Worm (Caenorhabditis elegans) whole organism, L1 larva: ENCODE results near the gene gst-9.
A peak's percentile ranks its signal among the peaks of the same experiment; 100 is the strongest.

Experiments
- C04F5.9 ChIP-seq: sonication (generic microtip); optimal IDR thresholded peaks from 2 replicates; lab custom pipeline; 2016; ENCODE audit warnings: missing genetic modification characterization, missing compliant biosample characterization
- C16A3.4 ChIP-seq: fragments of 150-350 bp; optimal IDR thresholded peaks from 2 replicates; lab custom pipeline; 2014; ENCODE audit warnings: missing biosample characterization, missing genetic modification characterization
- C34B4.2 ChIP-seq: sonication (generic microtip); optimal IDR thresholded peaks from 2 replicates; lab custom pipeline; 2017; ENCODE audit warnings: mild to moderate bottlenecking, missing genetic modification characterization, missing compliant biosample characterization
- Y116A8C.19 ChIP-seq: sonication (generic microtip); optimal IDR thresholded peaks from 2 replicates; lab custom pipeline; 2016; ENCODE audit warnings: missing compliant biosample characterization, missing genetic modification characterization, borderline replicate concordance
- aha-1 ChIP-seq: fragments of 150-350 bp; optimal IDR thresholded peaks from 2 replicates; lab custom pipeline; 2014; ENCODE audit warnings: missing biosample characterization, missing genetic modification characterization
- alr-1 ChIP-seq: fragments of 200-800 bp; sonication (Bioruptor generic); optimal IDR thresholded peaks from 2 replicates; lab custom pipeline; 2018; ENCODE audit warnings: borderline replicate concordance, mild to moderate bottlenecking, missing genetic modification characterization, missing compliant biosample characterization
- aly-2 ChIP-seq: fragments of 150-350 bp; optimal IDR thresholded peaks from 2 replicates; lab custom pipeline; 2014; ENCODE audit warnings: missing biosample characterization, missing genetic modification characterization
- ama-1 ChIP-seq: fragments of 150-350 bp; optimal IDR thresholded peaks from 2 replicates; lab custom pipeline; 2014
- blmp-1 ChIP-seq: fragments of 150-350 bp; optimal IDR thresholded peaks from 2 replicates; lab custom pipeline; 2014; ENCODE audit warnings: missing biosample characterization, missing genetic modification characterization
- ceh-63 ChIP-seq: fragments of 200-800 bp; sonication (Bioruptor generic); optimal IDR thresholded peaks from 2 replicates; lab custom pipeline; 2018; ENCODE audit warnings: mild to moderate bottlenecking, missing genetic modification characterization, missing compliant biosample characterization
- ceh-88 ChIP-seq: fragments of 200-800 bp; sonication (Bioruptor generic); IDR thresholded peaks from 2 replicates; pipeline ENCODE4 v1.3.6; 2022; ENCODE audit warnings: missing genetic modification characterization, missing compliant biosample characterization
- ceh-90 ChIP-seq: sonication (generic microtip); optimal IDR thresholded peaks from 2 replicates; lab custom pipeline; 2016; ENCODE audit warnings: missing genetic modification characterization, missing compliant biosample characterization
- dpl-1 ChIP-seq, 3 experiments: fragments of 150-350 bp in 2 of 3; sonication (generic microtip) in 1 of 3; optimal IDR thresholded peaks; 2 replicates each; lab custom pipeline; 2014 to 2017; ENCODE audit warnings: missing biosample characterization in 3 of 3, missing genetic modification characterization in 3 of 3, missing genetic modification reagents in 3 of 3
- egl-13 ChIP-seq: sonication (generic microtip); optimal IDR thresholded peaks from 2 replicates; lab custom pipeline; 2016; ENCODE audit warnings: missing genotype, missing genetic modification reagents, missing genetic modification characterization, missing compliant biosample characterization
- elt-2 ChIP-seq: sonication (generic microtip); optimal IDR thresholded peaks from 2 replicates; lab custom pipeline; 2016; ENCODE audit warnings: missing genetic modification characterization, mild to moderate bottlenecking, inconsistent platforms, missing compliant biosample characterization, missing genetic modification reagents
- ets-5 ChIP-seq: fragments of 200-800 bp; sonication (Bioruptor generic); IDR thresholded peaks from 2 replicates; pipeline ENCODE4 v1.3.6; 2022; ENCODE audit warnings: missing genetic modification characterization, missing compliant biosample characterization
- fkh-4 ChIP-seq: sonication (generic microtip); optimal IDR thresholded peaks from 2 replicates; lab custom pipeline; 2016; ENCODE audit warnings: missing compliant biosample characterization, missing genetic modification characterization, borderline replicate concordance
- fkh-8 ChIP-seq: sonication (generic microtip); optimal IDR thresholded peaks from 2 replicates; lab custom pipeline; 2016; ENCODE audit warnings: mild to moderate bottlenecking, missing genetic modification characterization, missing compliant biosample characterization
- fos-1 ChIP-seq: fragments of 150-350 bp; optimal IDR thresholded peaks from 2 replicates; lab custom pipeline; 2014; ENCODE audit warnings: missing biosample characterization, missing genetic modification characterization
- grh-1 ChIP-seq: fragments of 200-800 bp; sonication (Bioruptor generic); IDR thresholded peaks from 2 replicates; pipeline ENCODE4 v1.3.6; 2022; ENCODE audit warnings: missing genetic modification reagents, missing genetic modification characterization, missing compliant biosample characterization
- hlh-4 ChIP-seq: sonication (generic microtip); optimal IDR thresholded peaks from 2 replicates; lab custom pipeline; 2016; ENCODE audit warnings: mild to moderate bottlenecking, missing genetic modification characterization, missing compliant biosample characterization
- jun-1 ChIP-seq: fragments of 150-350 bp; optimal IDR thresholded peaks from 2 replicates; lab custom pipeline; 2014; ENCODE audit warnings: missing biosample characterization, missing genetic modification reagents, missing genetic modification characterization
- lin-13 ChIP-seq: fragments of 150-350 bp; optimal IDR thresholded peaks from 2 replicates; lab custom pipeline; 2014; ENCODE audit warnings: missing biosample characterization, missing genetic modification reagents, missing genetic modification characterization
- lin-14 ChIP-seq: fragments of 200-800 bp; sonication (Bioruptor generic); optimal IDR thresholded peaks from 2 replicates; lab custom pipeline; 2018; ENCODE audit warnings: mild to moderate bottlenecking, missing genetic modification characterization, moderate library complexity, missing compliant biosample characterization
- lin-35 ChIP-seq, 2 experiments: fragments of 150-350 bp; optimal IDR thresholded peaks; 2 replicates each; lab custom pipeline; 2014; ENCODE audit warnings: missing biosample characterization in 2 of 2, missing genetic modification characterization in 2 of 2, missing genetic modification reagents in 2 of 2
- lin-39 ChIP-seq: fragments of 150-350 bp; optimal IDR thresholded peaks from 2 replicates; lab custom pipeline; 2014; ENCODE audit warnings: missing biosample characterization, missing genetic modification reagents, missing genetic modification characterization
- lir-3 ChIP-seq: sonication (generic microtip); optimal IDR thresholded peaks from 2 replicates; lab custom pipeline; 2016; ENCODE audit warnings: mild to moderate bottlenecking, missing genetic modification characterization, moderate library complexity, missing compliant biosample characterization; ENCODE audit not compliant: poor library complexity
- lsy-2 ChIP-seq, 2 experiments: fragments of 150-350 bp; optimal IDR thresholded peaks; 2 replicates each; lab custom pipeline; 2014; ENCODE audit warnings: missing biosample characterization in 2 of 2, missing genetic modification characterization in 2 of 2
- mdl-1 ChIP-seq, 2 experiments: fragments of 150-350 bp; optimal IDR thresholded peaks; 2 replicates each; lab custom pipeline; 2014 to 2017; ENCODE audit warnings: missing biosample characterization in 2 of 2, missing genetic modification characterization in 2 of 2, inconsistent platforms in 1 of 2
- nhr-11 ChIP-seq: fragments of 150-350 bp; optimal IDR thresholded peaks from 2 replicates; lab custom pipeline; 2014; ENCODE audit warnings: missing biosample characterization, missing genetic modification characterization
- nhr-19 ChIP-seq: fragments of 200-800 bp; sonication (Bioruptor generic); conservative IDR thresholded peaks from 2 replicates; pipeline ENCODE4 v1.3.6; 2022; ENCODE audit warnings: missing genetic modification characterization, missing compliant biosample characterization
- nhr-20 ChIP-seq: sonication (generic microtip); optimal IDR thresholded peaks from 2 replicates; lab custom pipeline; 2016; ENCODE audit warnings: mild to moderate bottlenecking, missing genetic modification characterization, missing compliant biosample characterization
- nhr-47 ChIP-seq: sonication (generic microtip); optimal IDR thresholded peaks from 2 replicates; lab custom pipeline; 2016; ENCODE audit warnings: mild to moderate bottlenecking, missing genetic modification characterization, moderate library complexity, missing compliant biosample characterization
- nhr-71 ChIP-seq: sonication (generic microtip); optimal IDR thresholded peaks from 2 replicates; lab custom pipeline; 2016; ENCODE audit warnings: mild to moderate bottlenecking, missing genetic modification characterization, moderate library complexity, missing compliant biosample characterization
- nhr-77 ChIP-seq: fragments of 150-350 bp; optimal IDR thresholded peaks from 2 replicates; lab custom pipeline; 2014; ENCODE audit warnings: missing biosample characterization, missing genetic modification characterization
- nhr-85 ChIP-seq: sonication (generic microtip); peaks from one replicate; lab custom pipeline; 2016; ENCODE audit warnings: missing genetic modification characterization, inconsistent platforms, missing compliant biosample characterization
- pag-3 ChIP-seq: sonication (generic microtip); optimal IDR thresholded peaks from 2 replicates; lab custom pipeline; 2017; ENCODE audit warnings: missing genetic modification characterization, mild to moderate bottlenecking, missing compliant biosample characterization, antibody characterized with exemption, borderline replicate concordance; ENCODE audit not compliant: insufficient read depth
- rnt-1 ChIP-seq: sonication (generic microtip); optimal IDR thresholded peaks from 2 replicates; lab custom pipeline; 2016; ENCODE audit warnings: mild to moderate bottlenecking, missing genetic modification characterization, moderate library complexity, missing compliant biosample characterization
- skn-1 ChIP-seq: fragments of 150-350 bp; optimal IDR thresholded peaks from 2 replicates; lab custom pipeline; 2014; ENCODE audit warnings: missing biosample characterization, missing genetic modification characterization
- swsn-7 ChIP-seq: sonication (generic microtip); optimal IDR thresholded peaks from 2 replicates; lab custom pipeline; 2016; ENCODE audit warnings: missing genetic modification characterization, missing compliant biosample characterization
- tbx-2 ChIP-seq: sonication (generic microtip); optimal IDR thresholded peaks from 2 replicates; lab custom pipeline; 2016; ENCODE audit warnings: missing genetic modification characterization, missing compliant biosample characterization
- tlp-1 ChIP-seq: fragments of 150-350 bp; optimal IDR thresholded peaks from 2 replicates; lab custom pipeline; 2014; ENCODE audit warnings: missing biosample characterization, missing genetic modification characterization
- unc-130 ChIP-seq: fragments of 150-350 bp; optimal IDR thresholded peaks from 2 replicates; lab custom pipeline; 2017; ENCODE audit warnings: missing biosample characterization, missing genetic modification characterization, inconsistent platforms
- unc-86 ChIP-seq: sonication (generic microtip); optimal IDR thresholded peaks from 2 replicates; lab custom pipeline; 2016; ENCODE audit warnings: missing genetic modification characterization, missing compliant biosample characterization
- unc-98 ChIP-seq: fragments of 200-800 bp; sonication (Bioruptor generic); IDR thresholded peaks from 2 replicates; pipeline ENCODE4 v1.3.6; 2022; ENCODE audit warnings: missing genetic modification characterization, missing compliant biosample characterization
- zag-1 ChIP-seq: fragments of 150-350 bp; optimal IDR thresholded peaks from 2 replicates; lab custom pipeline; 2014; ENCODE audit warnings: missing biosample characterization, missing genetic modification characterization
- zip-4 ChIP-seq: fragments of 200-800 bp; sonication (Bioruptor generic); optimal IDR thresholded peaks from 2 replicates; lab custom pipeline; 2018; ENCODE audit warnings: mild to moderate bottlenecking, missing genetic modification characterization, moderate library complexity, missing compliant biosample characterization
- ztf-11 ChIP-seq, 2 experiments: sonication (generic microtip); optimal IDR thresholded peaks; 2 replicates each; lab custom pipeline; 2016 to 2017; ENCODE audit warnings: missing genetic modification characterization in 2 of 2, missing biosample characterization in 1 of 2, missing compliant biosample characterization in 1 of 2

gst-9 gene

DNA sequence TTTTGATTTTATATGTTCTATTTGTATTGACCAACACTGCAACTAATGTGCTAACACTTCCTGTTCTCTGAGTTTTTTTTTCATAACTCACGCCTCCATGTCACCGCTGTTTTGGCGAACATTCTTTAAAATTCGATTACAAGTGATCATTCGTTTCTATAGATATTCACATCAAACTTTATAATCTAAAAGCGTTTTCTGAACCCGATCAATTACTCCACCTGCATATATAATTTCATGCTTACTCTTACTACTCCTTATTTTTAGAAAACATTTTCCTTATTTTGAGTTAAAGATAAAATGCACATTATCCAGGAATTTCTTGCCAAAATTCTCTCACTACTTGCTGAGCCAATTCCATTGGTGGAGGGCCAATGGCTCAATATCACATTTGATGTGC is 5.4 kb upstream of the gst-9 start, which contains the start of gene R05F9.7:
Gene R05F9.7 (plus strand): TSS at position 301 of the 400 bp plus-strand sequence.
- TF ChIP-seq blmp-1 (tag; lab: Kevin White, UChicago) (no peak), tlp-1 (tag; lab: Kevin White, UChicago) (no peak)

DNA sequence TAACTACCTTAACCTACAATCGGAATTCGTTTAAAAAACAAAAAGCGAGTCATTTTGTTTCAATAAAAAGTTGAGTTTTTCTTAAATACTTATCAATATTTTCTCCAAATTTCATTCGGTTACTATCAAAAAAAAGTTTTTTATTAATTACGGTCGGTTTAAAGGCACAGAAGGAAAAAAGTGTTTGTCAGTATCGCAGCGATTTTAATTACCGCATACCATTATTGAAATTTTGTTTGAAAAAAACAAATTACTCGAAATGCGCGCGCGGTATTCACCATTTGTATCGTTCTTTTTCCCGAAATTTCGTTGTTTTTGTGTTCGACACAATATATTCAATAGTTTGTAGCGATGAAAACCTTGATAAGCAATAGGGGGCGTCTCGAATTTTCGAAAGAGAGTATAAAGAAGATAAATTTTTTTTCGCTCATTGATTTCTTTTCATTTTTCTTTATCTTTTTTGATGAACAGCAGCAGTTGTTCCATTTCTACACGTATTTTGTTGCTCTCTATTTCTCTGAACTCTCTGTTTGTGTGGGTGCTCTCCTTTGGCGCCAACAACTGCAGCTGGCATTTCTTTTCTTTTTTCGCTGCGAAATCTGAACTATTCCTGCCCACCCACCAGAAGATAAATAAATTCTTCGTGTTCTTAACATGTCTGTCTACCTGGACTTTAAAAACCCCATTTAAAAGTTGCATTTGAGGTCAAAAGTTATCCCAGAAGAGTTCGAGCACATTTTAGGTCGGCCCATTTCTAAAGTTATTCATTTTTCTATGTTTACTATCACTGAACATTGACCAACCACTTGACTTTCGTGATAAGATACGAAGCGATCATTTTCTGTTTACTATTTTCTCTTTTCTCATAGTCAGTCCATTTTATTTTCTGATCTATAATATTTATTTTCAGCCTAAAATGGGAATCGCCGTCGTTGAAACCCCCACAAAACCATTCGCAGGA is 2.6 kb upstream of the gst-9 start, which contains the start of gene pgm-1:
Gene pgm-1 (plus strand): TSS at position 911 of the 961 bp plus-strand sequence.
- TF ChIP-seq fkh-8 (tag; lab: Kevin White, UChicago) (no peak), lsy-2 (tag; optimal IDR thresholded peaks at IDR 0.05; lab: Kevin White, UChicago) (peak; percentile 7 to 51), ama-1 (lab: Kevin White, UChicago) (no peak), C34B4.2 (tag; lab: Kevin White, UChicago) (no peak), tbx-2 (tag; lab: Kevin White, UChicago) (no peak), ztf-11 (tag; optimal IDR thresholded peaks at IDR 0.05; lab: Kevin White, UChicago) (no peak), ets-5 (GFP tag; lab: Robert Waterston, UW) (no peak), ceh-88 (GFP tag; lab: Robert Waterston, UW) (no peak), nhr-11 (tag; lab: Kevin White, UChicago) (no peak), C16A3.4 (tag; lab: Kevin White, UChicago) (peak; percentile 7), alr-1 (no peak), lir-3 (no peak), nhr-77 (tag; lab: Kevin White, UChicago) (no peak), pag-3 (tag; lab: Kevin White, UChicago) (peak; percentile 41), nhr-71 (peak; percentile 70), swsn-7 (tag; lab: Kevin White, UChicago) (peak; percentile 7), jun-1 (tag; lab: Kevin White, UChicago) (no peak), C04F5.9 (tag; lab: Kevin White, UChicago) (no peak), lin-13 (no peak), nhr-19 (GFP tag; lab: Robert Waterston, UW) (peak; percentile 26; the same call in 1 of the 2 replicates), nhr-20 (peak; percentile 42), grh-1 (GFP tag; lab: Robert Waterston, UW) (no peak), fos-1 (tag; lab: Kevin White, UChicago) (no peak), dpl-1 (GFP tag; optimal IDR thresholded peaks at IDR 0.05; lab: Kevin White, UChicago) (peak in 2 of 3 experiments; percentile 16 to 38), Y116A8C.19 (tag; lab: Kevin White, UChicago) (no peak), aly-2 (tag; lab: Kevin White, UChicago) (no peak), nhr-47 (tag; lab: Kevin White, UChicago) (no peak), hlh-4 (no peak), ceh-63 (GFP tag; lab: Kevin White, UChicago) (no peak), lin-39 (tag; lab: Kevin White, UChicago) (peak; percentile 9), egl-13 (tag; lab: Kevin White, UChicago) (no peak), lin-35 (GFP tag; optimal IDR thresholded peaks at IDR 0.05; lab: Kevin White, UChicago) (peak in 1 of 2 experiments; percentile 35), fkh-4 (tag; lab: Kevin White, UChicago) (no peak), elt-2 (peak; percentile 45), zip-4 (GFP tag; lab: Kevin White, UChicago) (no peak), nhr-85 (peak; percentile 6), unc-130 (peak; percentile 14), zag-1 (no peak), rnt-1 (peak; percentile 58), skn-1 (tag; lab: Kevin White, UChicago) (no peak), ceh-90 (no peak), unc-98 (no peak), unc-86 (tag; lab: Kevin White, UChicago) (no peak), lin-14 (GFP tag; lab: Kevin White, UChicago) (peak; percentile 90), mdl-1 (tag; optimal IDR thresholded peaks at IDR 0.05; lab: Kevin White, UChicago) (no peak), aha-1 (no peak)
